Fruit fly (Drosophila melanogaster) whole organism, pupa: ENCODE data around the gene Ziz.

Experiments
- CG12605 ChIP-seq: fragments of 200-800 bp; sonication (Bioruptor generic); IDR thresholded peaks from 2 replicates; pipeline ENCODE4 v1.3.6; 2022; ENCODE audit warnings: missing biosample characterization, missing genetic modification characterization
- CG13204 ChIP-seq: fragments of 200-800 bp; sonication (Bioruptor generic); optimal IDR thresholded peaks from 2 replicates; lab custom pipeline; 2018; ENCODE audit warnings: missing biosample characterization, mild to moderate bottlenecking, missing genetic modification characterization, moderate library complexity
- CG34367 ChIP-seq: fragments of 200-800 bp; sonication (Bioruptor generic); optimal IDR thresholded peaks from 2 replicates; lab custom pipeline; 2018; ENCODE audit warnings: missing biosample characterization, mild to moderate bottlenecking, missing genetic modification characterization
- Pif1A ChIP-seq: fragments of 200-800 bp; sonication (Bioruptor generic); optimal IDR thresholded peaks from 3 replicates; lab custom pipeline; 2016; ENCODE audit warnings: missing biosample characterization, missing genetic modification characterization
- Pif1B ChIP-seq: fragments of 200-800 bp; sonication (Bioruptor generic); optimal IDR thresholded peaks from 3 replicates; lab custom pipeline; 2016; ENCODE audit warnings: missing biosample characterization, missing genetic modification characterization
- gl ChIP-seq: fragments of 200-800 bp; sonication (Bioruptor generic); optimal IDR thresholded peaks from 2 replicates; lab custom pipeline; 2018; ENCODE audit warnings: missing biosample characterization, mild to moderate bottlenecking, missing genetic modification characterization

- TF ChIP-seq Pif1B (GFP tag; lab: Kevin White, UChicago) = peak; percentile 32
- TF ChIP-seq CG34367 = peak; percentile 58
- TF ChIP-seq CG13204 (GFP tag; lab: Kevin White, UChicago) = no peak
- TF ChIP-seq gl (tag; lab: Kevin White, UChicago) = peak; percentile 54
- TF ChIP-seq Pif1A (GFP tag; lab: Kevin White, UChicago) = peak; percentile 5
- TF ChIP-seq CG12605 (GFP tag; lab: Robert Waterston, UW) = no peak
Observed at dm6 chr2L:7534917-7535316, 38.8 kb upstream of the Ziz start.
